Fruit fly (Drosophila melanogaster) whole organism, prepupa: ENCODE results near the gene CG9578.
"Not testable (repeated sequence)": the region's sequence is repeated elsewhere in the genome, so short reads cannot be mapped to it uniquely, and the experiment has no call there.

Source experiments
- Blimp-1 ChIP-seq: fragments of 200-800 bp; sonication (Bioruptor generic); optimal IDR thresholded peaks from 3 replicates; lab custom pipeline; 2017; ENCODE audit warnings: missing biosample characterization, missing genetic modification characterization, mild to moderate bottlenecking, moderate library complexity, missing genetic modification reagents
- CG10631 ChIP-seq: fragments of 200-800 bp; sonication (Bioruptor generic); optimal IDR thresholded peaks from 2 replicates; lab custom pipeline; 2016; ENCODE audit warnings: missing biosample characterization, missing genetic modification characterization
- CG10669 ChIP-seq: fragments of 200-800 bp; sonication (Bioruptor generic); optimal IDR thresholded peaks from 3 replicates; lab custom pipeline; 2018; ENCODE audit warnings: missing biosample characterization, mild to moderate bottlenecking, missing genetic modification characterization, moderate library complexity
- CG11294 ChIP-seq: fragments of 200-800 bp; sonication (Bioruptor generic); IDR thresholded peaks from 2 replicates; pipeline ENCODE4 v1.3.6; 2022; ENCODE audit warnings: missing biosample characterization, missing genetic modification characterization
- CG11902 ChIP-seq: fragments of 200-800 bp; sonication (Bioruptor generic); optimal IDR thresholded peaks from 3 replicates; lab custom pipeline; 2016; ENCODE audit warnings: missing biosample characterization, missing genetic modification characterization
- CG15336 ChIP-seq: fragments of 200-800 bp; sonication (Bioruptor generic); IDR thresholded peaks from 2 replicates; pipeline ENCODE4 v1.3.6; 2022; ENCODE audit warnings: missing biosample characterization, missing genetic modification characterization
- CG16779 ChIP-seq: fragments of 200-800 bp; sonication (Bioruptor generic); optimal IDR thresholded peaks from 3 replicates; lab custom pipeline; 2017; ENCODE audit warnings: missing biosample characterization, mild to moderate bottlenecking, missing genetic modification characterization
- CG3032 ChIP-seq: fragments of 200-800 bp; optimal IDR thresholded peaks from 2 replicates; lab custom pipeline; 2019; ENCODE audit warnings: missing biosample characterization, mild to moderate bottlenecking, missing genetic modification characterization, moderate library complexity
- CG31627 ChIP-seq: fragments of 200-800 bp; sonication (Bioruptor generic); optimal IDR thresholded peaks from 3 replicates; lab custom pipeline; 2016; ENCODE audit warnings: missing biosample characterization, missing genetic modification characterization
- CG34406 ChIP-seq: fragments of 200-800 bp; sonication (Bioruptor generic); optimal IDR thresholded peaks from 3 replicates; lab custom pipeline; 2016; ENCODE audit warnings: missing biosample characterization, missing genetic modification characterization
- CG4318 ChIP-seq: fragments of 200-800 bp; sonication (Bioruptor generic); optimal IDR thresholded peaks from 3 replicates; lab custom pipeline; 2017; ENCODE audit warnings: missing biosample characterization, mild to moderate bottlenecking, missing genetic modification characterization
- CG6276 ChIP-seq: fragments of 200-800 bp; sonication (Bioruptor generic); optimal IDR thresholded peaks from 2 replicates; lab custom pipeline; 2017; ENCODE audit warnings: missing biosample characterization, mild to moderate bottlenecking, missing genetic modification characterization
- CG6808 ChIP-seq: fragments of 200-800 bp; sonication (Bioruptor generic); optimal IDR thresholded peaks from 3 replicates; lab custom pipeline; 2017; ENCODE audit warnings: missing biosample characterization, missing genetic modification characterization, mild to moderate bottlenecking, moderate library complexity, missing genetic modification reagents
- CG7368 ChIP-seq: fragments of 200-800 bp; sonication (Bioruptor generic); optimal IDR thresholded peaks from 3 replicates; lab custom pipeline; 2016; ENCODE audit warnings: missing biosample characterization, missing genetic modification characterization
- CG8119 ChIP-seq: fragments of 200-800 bp; sonication (Bioruptor generic); IDR thresholded peaks from 3 replicates; pipeline ENCODE4 v1.3.6; 2022; ENCODE audit warnings: missing biosample characterization, missing genetic modification characterization
- CG8319 ChIP-seq: fragments of 200-800 bp; sonication (Bioruptor generic); optimal IDR thresholded peaks from 3 replicates; lab custom pipeline; 2016; ENCODE audit warnings: missing biosample characterization, missing genetic modification characterization
- CG8632 ChIP-seq: fragments of 200-800 bp; sonication (Bioruptor generic); optimal IDR thresholded peaks from 3 replicates; lab custom pipeline; 2016; ENCODE audit warnings: missing biosample characterization, missing genetic modification characterization
- CG9139 ChIP-seq: fragments of 200-800 bp; sonication (Bioruptor generic); optimal IDR thresholded peaks from 3 replicates; lab custom pipeline; 2017; ENCODE audit warnings: missing biosample characterization, mild to moderate bottlenecking, missing genetic modification characterization
- Eip75B ChIP-seq: fragments of 200-800 bp; sonication (Bioruptor generic); optimal IDR thresholded peaks from 3 replicates; lab custom pipeline; 2016; ENCODE audit warnings: missing biosample characterization, missing genetic modification characterization
- Eip78C ChIP-seq: fragments of 200-800 bp; sonication (Bioruptor generic); peaks from one replicate; lab custom pipeline; 2016; ENCODE audit warnings: missing biosample characterization, missing genetic modification characterization
- Ets21C ChIP-seq: fragments of 200-800 bp; sonication (Bioruptor generic); optimal IDR thresholded peaks from 3 replicates; lab custom pipeline; 2016; ENCODE audit warnings: missing biosample characterization, missing genetic modification characterization
- Ets96B ChIP-seq: fragments of 200-800 bp; optimal IDR thresholded peaks from 2 replicates; lab custom pipeline; 2019; ENCODE audit warnings: missing biosample characterization, mild to moderate bottlenecking, missing genetic modification characterization, moderate library complexity
- Gug ChIP-seq: fragments of 200-800 bp; sonication (Bioruptor generic); IDR thresholded peaks from 2 replicates; pipeline ENCODE4 v1.3.6; 2022; ENCODE audit warnings: missing biosample characterization, missing genetic modification characterization
- Hr38 ChIP-seq: sonication (Bioruptor generic); optimal IDR thresholded peaks from 2 replicates; lab custom pipeline; 2016; ENCODE audit warnings: missing biosample characterization, missing genetic modification characterization
- Smox ChIP-seq: fragments of 200-800 bp; sonication (Bioruptor generic); optimal IDR thresholded peaks from 3 replicates; lab custom pipeline; 2016; ENCODE audit warnings: missing biosample characterization, missing genetic modification characterization
- Sox102F ChIP-seq: fragments of 200-800 bp; sonication (Bioruptor generic); optimal IDR thresholded peaks from 2 replicates; lab custom pipeline; 2016; ENCODE audit warnings: missing biosample characterization, mild to moderate bottlenecking, missing genetic modification characterization
- Sox15 ChIP-seq: fragments of 200-800 bp; sonication (Bioruptor generic); optimal IDR thresholded peaks from 3 replicates; lab custom pipeline; 2016; ENCODE audit warnings: missing biosample characterization, missing genetic modification characterization
- achi ChIP-seq: fragments of 200-800 bp; sonication (Bioruptor generic); optimal IDR thresholded peaks from 3 replicates; lab custom pipeline; 2016; ENCODE audit warnings: missing biosample characterization, missing genetic modification characterization
- dsx ChIP-seq: fragments of 200-800 bp; optimal IDR thresholded peaks from 3 replicates; lab custom pipeline; 2019; ENCODE audit warnings: missing biosample characterization, mild to moderate bottlenecking, missing genetic modification characterization, moderate library complexity; ENCODE audit not compliant: poor library complexity, severe bottlenecking
- esn ChIP-seq: fragments of 200-800 bp; sonication (Bioruptor generic); optimal IDR thresholded peaks from 2 replicates; lab custom pipeline; 2016; ENCODE audit warnings: missing biosample characterization, mild to moderate bottlenecking, missing genetic modification characterization, moderate library complexity
- fd59A ChIP-seq: fragments of 200-800 bp; sonication (Bioruptor generic); optimal IDR thresholded peaks from 2 replicates; lab custom pipeline; 2017; ENCODE audit warnings: missing biosample characterization, mild to moderate bottlenecking, missing genetic modification characterization, missing genetic modification reagents
- fd85E ChIP-seq: fragments of 200-800 bp; sonication (Bioruptor generic); optimal IDR thresholded peaks from 3 replicates; lab custom pipeline; 2016; ENCODE audit warnings: missing biosample characterization, missing genetic modification characterization
- fkh ChIP-seq: fragments of 200-800 bp; sonication (Bioruptor generic); optimal IDR thresholded peaks from 3 replicates; lab custom pipeline; 2017; ENCODE audit warnings: missing biosample characterization, mild to moderate bottlenecking, missing genetic modification characterization, moderate library complexity
- lz ChIP-seq: fragments of 200-800 bp; sonication (Bioruptor generic); optimal IDR thresholded peaks from 3 replicates; lab custom pipeline; 2016; ENCODE audit warnings: missing biosample characterization, missing genetic modification characterization
- net ChIP-seq: fragments of 200-800 bp; sonication (Bioruptor generic); optimal IDR thresholded peaks from 3 replicates; lab custom pipeline; 2016; ENCODE audit warnings: missing biosample characterization, missing genetic modification characterization
- salr ChIP-seq, 2 experiments: fragments of 200-800 bp; sonication (Bioruptor generic); optimal IDR thresholded peaks; 3 replicates each; lab custom pipeline; 2016 to 2018; ENCODE audit warnings: missing biosample characterization in 2 of 2, missing genetic modification characterization in 2 of 2, mild to moderate bottlenecking in 1 of 2
- spab ChIP-seq: fragments of 200-800 bp; sonication (Bioruptor generic); optimal IDR thresholded peaks from 2 replicates; lab custom pipeline; 2017; ENCODE audit warnings: missing biosample characterization, mild to moderate bottlenecking, missing genetic modification characterization, missing genetic modification reagents
- topi ChIP-seq: fragments of 200-800 bp; sonication (Bioruptor generic); optimal IDR thresholded peaks from 3 replicates; lab custom pipeline; 2016; ENCODE audit warnings: missing biosample characterization, missing genetic modification characterization

CG9578 gene

dm6 chrX:20173464-20173995 lies 3.5 kb downstream of the CG9578 start, which contains the start of gene AnxB10 (continued):
- TF ChIP-seq Hr38 (peak; percentile 32), fd59A (peak; percentile 91), CG10631 (peak; percentile 93), Gug (peak; percentile 90), lz (GFP tag; lab: Kevin White, UChicago) (peak; percentile 96), topi (peak; percentile 96), Ets96B (tag; lab: Kevin White, UChicago) (peak; percentile 92), achi (GFP tag; lab: Kevin White, UChicago) (peak; percentile 94), CG31627 (peak; percentile 95), Sox102F (GFP tag; lab: Kevin White, UChicago) (peak; percentile 94), CG9139 (GFP tag; lab: Kevin White, UChicago) (peak; percentile 88), net (peak; percentile 96), Eip75B (peak; percentile 95), CG8319 (GFP tag; lab: Kevin White, UChicago) (peak; percentile 94), Smox (GFP tag; lab: Kevin White, UChicago) (peak; percentile 94), CG34406 (GFP tag; lab: Kevin White, UChicago) (peak; percentile 95), CG8632 (GFP tag; lab: Kevin White, UChicago) (peak; percentile 95), CG10669 (GFP tag; lab: Kevin White, UChicago) (peak; percentile 95), esn (GFP tag; lab: Kevin White, UChicago) (peak; percentile 96), CG3032 (peak; percentile 93), CG11294 (GFP tag; lab: Robert Waterston, UW) (peak; percentile 88), dsx (GFP tag; lab: Kevin White, UChicago) (peak; percentile 84), Blimp-1 (peak; percentile 83), CG7368 (GFP tag; lab: Kevin White, UChicago) (peak; percentile 93), Sox15 (GFP tag; lab: Kevin White, UChicago) (peak; percentile 94), CG16779 (tag; lab: Kevin White, UChicago) (peak; percentile 87), CG11902 (peak; percentile 94), Ets21C (GFP tag; lab: Kevin White, UChicago) (peak; percentile 92), Eip78C (GFP tag; lab: Kevin White, UChicago) (peak; percentile 99), fd85E (peak; percentile 81), spab (GFP tag; lab: Kevin White, UChicago) (peak; percentile 90), CG6808 (GFP tag; lab: Kevin White, UChicago) (peak; percentile 94), CG4318 (GFP tag; lab: Kevin White, UChicago) (peak; percentile 90), CG6276 (GFP tag; lab: Kevin White, UChicago) (peak; percentile 93), fkh (no peak), salr (GFP tag; optimal IDR thresholded peaks at IDR 0.05; lab: Kevin White, UChicago) (peak; percentile 69 to 94), CG8119 (GFP tag; lab: Robert Waterston, UW) (peak; percentile 94), CG15336 (GFP tag; lab: Robert Waterston, UW) (peak; percentile 95)
- TF ChIP-seq, all 60 proteins: peak for 59

dm6 chrX:20178538-20178937 lies 8.5 kb downstream of the CG9578 start, which contains the start of gene Sdic1:
Sdic1 (minus strand) TSS chrX:20178638.
- TF ChIP-seq Blimp-1; CG8319 (GFP tag; lab: Kevin White, UChicago); CG8119 (GFP tag; lab: Robert Waterston, UW): not testable (repeated sequence)

dm6 chrX:20186387-20186786 lies 16.4 kb downstream of the CG9578 start, which contains the start of gene Sdic2:
Sdic2 (minus strand) TSS chrX:20186487.
- TF ChIP-seq CG6808 (GFP tag; lab: Kevin White, UChicago); CG16779 (tag; lab: Kevin White, UChicago); Ets96B (tag; lab: Kevin White, UChicago): not testable (repeated sequence)
- TF ChIP-seq, all 60 proteins: peak for 0; not testable (repeated sequence) for 60
